Fruit fly (Drosophila melanogaster) whole organism, embryonic: ENCODE data around the gene Rbp6.
A peak's percentile ranks its signal among the peaks of the same experiment; 100 is the strongest.

Experiments
- ATbp ChIP-seq: fragments of 200-800 bp; sonication (Bioruptor generic); optimal IDR thresholded peaks from 2 replicates; lab custom pipeline; 2017; ENCODE audit warnings: missing biosample characterization, mild to moderate bottlenecking, missing genetic modification characterization, missing genetic modification reagents
- CG10462 ChIP-seq: fragments of 200-800 bp; sonication (Bioruptor generic); optimal IDR thresholded peaks from 2 replicates; lab custom pipeline; 2016; ENCODE audit warnings: missing biosample characterization, missing genetic modification characterization
- CG12299 ChIP-seq: fragments of 200-800 bp; sonication (Bioruptor generic); optimal IDR thresholded peaks from 2 replicates; lab custom pipeline; 2018; ENCODE audit warnings: missing biosample characterization, mild to moderate bottlenecking, missing genetic modification characterization
- CG13424 ChIP-seq: fragments of 200-800 bp; sonication (Bioruptor generic); optimal IDR thresholded peaks from 2 replicates; lab custom pipeline; 2019; ENCODE audit warnings: missing biosample characterization, mild to moderate bottlenecking, missing genetic modification characterization, moderate library complexity
- CG13624 ChIP-seq: fragments of 200-800 bp; sonication (Bioruptor generic); optimal IDR thresholded peaks from 2 replicates; lab custom pipeline; 2016; ENCODE audit warnings: missing biosample characterization, missing genetic modification characterization
- CG15011 ChIP-seq: fragments of 200-800 bp; sonication (Bioruptor generic); optimal IDR thresholded peaks from 3 replicates; lab custom pipeline; 2018; ENCODE audit warnings: missing biosample characterization, mild to moderate bottlenecking, missing genetic modification characterization
- CG15269 ChIP-seq: fragments of 200-800 bp; sonication (Bioruptor generic); optimal IDR thresholded peaks from 2 replicates; lab custom pipeline; 2018; ENCODE audit warnings: missing biosample characterization, mild to moderate bottlenecking, missing genetic modification characterization, moderate library complexity
- CG16815 ChIP-seq: fragments of 200-800 bp; sonication (Bioruptor generic); optimal IDR thresholded peaks from 3 replicates; lab custom pipeline; 2017; ENCODE audit warnings: missing biosample characterization, mild to moderate bottlenecking, missing genetic modification characterization
- CG17612 ChIP-seq: fragments of 200-800 bp; sonication (Bioruptor generic); IDR thresholded peaks from 2 replicates; pipeline ENCODE4 v1.3.6; 2022; ENCODE audit warnings: missing biosample characterization, missing genetic modification characterization
- CG3163 ChIP-seq: fragments of 200-800 bp; sonication (Bioruptor generic); optimal IDR thresholded peaks from 3 replicates; lab custom pipeline; 2016; ENCODE audit warnings: missing biosample characterization, missing genetic modification characterization
- CG4854 ChIP-seq: fragments of 200-800 bp; sonication (Bioruptor generic); optimal IDR thresholded peaks from 2 replicates; lab custom pipeline; 2016; ENCODE audit warnings: missing biosample characterization, missing genetic modification characterization, inconsistent platforms
- CG6854 ChIP-seq: fragments of 200-800 bp; sonication (Bioruptor generic); optimal IDR thresholded peaks from 3 replicates; lab custom pipeline; 2017; ENCODE audit warnings: missing biosample characterization, mild to moderate bottlenecking, missing genetic modification characterization
- CG8478 ChIP-seq: fragments of >200 bp; optimal IDR thresholded peaks from 2 replicates; lab custom pipeline; 2018
- CG9215 ChIP-seq: fragments of 200-800 bp; sonication (Bioruptor generic); IDR thresholded peaks from 2 replicates; pipeline ENCODE4 v1.3.6; 2022; ENCODE audit warnings: missing biosample characterization, missing genetic modification characterization
- CG9609 ChIP-seq: fragments of 200-800 bp; sonication (Bioruptor generic); optimal IDR thresholded peaks from 3 replicates; lab custom pipeline; 2016; ENCODE audit warnings: missing biosample characterization, missing genetic modification characterization
- CG9932 ChIP-seq: fragments of 200-800 bp; sonication (Bioruptor generic); IDR thresholded peaks from 2 replicates; pipeline ENCODE4 v1.3.6; 2022; ENCODE audit warnings: missing biosample characterization, missing genetic modification characterization
- CkIIα-i1 ChIP-seq: fragments of 200-800 bp; sonication (Bioruptor generic); IDR thresholded peaks from 2 replicates; pipeline ENCODE4 v1.3.6; 2022; ENCODE audit warnings: missing biosample characterization, missing genetic modification characterization
- D19B ChIP-seq: fragments of 200-800 bp; sonication (Bioruptor generic); optimal IDR thresholded peaks from 2 replicates; lab custom pipeline; 2017; ENCODE audit warnings: missing biosample characterization, mild to moderate bottlenecking, missing genetic modification characterization
- Dip2 ChIP-seq: fragments of 200-800 bp; sonication (Bioruptor generic); IDR thresholded peaks from 2 replicates; pipeline ENCODE4 v1.3.6; 2022; ENCODE audit warnings: missing biosample characterization, missing genetic modification characterization
- Hey ChIP-seq: fragments of 200-800 bp; sonication (Bioruptor generic); optimal IDR thresholded peaks from 3 replicates; lab custom pipeline; 2018; ENCODE audit warnings: missing biosample characterization, mild to moderate bottlenecking, missing genetic modification characterization
- Hmx ChIP-seq: fragments of 200-800 bp; sonication (Bioruptor generic); optimal IDR thresholded peaks from 2 replicates; lab custom pipeline; 2016; ENCODE audit warnings: missing biosample characterization, missing genetic modification characterization
- Hr39 ChIP-seq: fragments of >200 bp; optimal IDR thresholded peaks from 2 replicates; lab custom pipeline; 2017
- NK7.1 ChIP-seq: fragments of 200-800 bp; sonication (Bioruptor generic); optimal IDR thresholded peaks from 3 replicates; lab custom pipeline; 2016; ENCODE audit warnings: missing biosample characterization, missing genetic modification characterization
- Rfx ChIP-seq: fragments of 200-800 bp; sonication (Bioruptor generic); IDR thresholded peaks from 2 replicates; pipeline ENCODE4 v1.3.6; 2022; ENCODE audit warnings: missing biosample characterization, missing genetic modification characterization
- Ssrp ChIP-seq: fragments of 200-800 bp; sonication (Bioruptor generic); optimal IDR thresholded peaks from 2 replicates; lab custom pipeline; 2018; ENCODE audit warnings: missing biosample characterization, mild to moderate bottlenecking, missing genetic modification characterization, moderate library complexity
- ab ChIP-seq: fragments of 200-800 bp; sonication (Bioruptor generic); optimal IDR thresholded peaks from 2 replicates; lab custom pipeline; 2016; ENCODE audit warnings: missing biosample characterization, missing genetic modification characterization
- al ChIP-seq: fragments of 200-800 bp; sonication (Bioruptor generic); IDR thresholded peaks from 2 replicates; pipeline ENCODE4 v1.3.6; 2022; ENCODE audit warnings: missing biosample characterization, missing genetic modification characterization
- bsh ChIP-seq, 2 experiments: fragments of 200-800 bp; sonication (Bioruptor generic); optimal IDR thresholded peaks; 2 replicates each; lab custom pipeline; 2017 to 2018; ENCODE audit warnings: mild to moderate bottlenecking in 2 of 2, missing biosample characterization in 2 of 2, missing genetic modification characterization in 2 of 2, moderate library complexity in 1 of 2
- cwo ChIP-seq: fragments of 200-800 bp; sonication (Bioruptor generic); optimal IDR thresholded peaks from 3 replicates; lab custom pipeline; 2017; ENCODE audit warnings: missing biosample characterization, missing genetic modification characterization, mild to moderate bottlenecking, moderate library complexity, missing genetic modification reagents
- dmrt99B ChIP-seq: fragments of 200-800 bp; sonication (Bioruptor generic); optimal IDR thresholded peaks from 2 replicates; lab custom pipeline; 2018; ENCODE audit warnings: missing biosample characterization, mild to moderate bottlenecking, missing genetic modification characterization, moderate library complexity
- dysf ChIP-seq: fragments of 200-800 bp; sonication (Bioruptor generic); IDR thresholded peaks from 3 replicates; pipeline ENCODE4 v1.3.6; 2022; ENCODE audit warnings: missing biosample characterization, missing genetic modification characterization
- hbn ChIP-seq: fragments of 200-800 bp; sonication (Bioruptor generic); IDR thresholded peaks from 2 replicates; pipeline ENCODE4 v1.3.6; 2022; ENCODE audit warnings: missing biosample characterization, missing genetic modification characterization; ENCODE audit not compliant: partially characterized antibody
- hkb ChIP-seq, 2 experiments: fragments of 200-800 bp in 1 of 2; fragments of >200 bp in 1 of 2; sonication (Bioruptor generic) in 1 of 2; IDR thresholded peaks in 1 of 2; optimal IDR thresholded peaks in 1 of 2; 2 replicates each; pipeline versions ENCODE4 v1.3.6 to Lab custom; 2017 to 2022; ENCODE audit warnings: missing biosample characterization in 1 of 2, missing genetic modification characterization in 1 of 2
- ken ChIP-seq: fragments of 200-800 bp; sonication (Bioruptor generic); IDR thresholded peaks from 3 replicates; pipeline ENCODE4 v1.3.6; 2022; ENCODE audit warnings: missing biosample characterization, missing genetic modification characterization
- lov ChIP-seq, 2 experiments: fragments of 200-800 bp in 1 of 2; fragments of >200 bp in 1 of 2; sonication (Bioruptor generic) in 1 of 2; IDR thresholded peaks in 1 of 2; optimal IDR thresholded peaks in 1 of 2; 2 replicates in 1 of 2; 3 replicates in 1 of 2; pipeline versions ENCODE4 v1.3.6 to Lab custom; 2017 to 2022; ENCODE audit warnings: missing biosample characterization in 1 of 2, missing genetic modification characterization in 1 of 2
- maf-S ChIP-seq: fragments of 200-800 bp; sonication (Bioruptor generic); optimal IDR thresholded peaks from 2 replicates; lab custom pipeline; 2016; ENCODE audit warnings: missing biosample characterization, missing genetic modification characterization
- pfk ChIP-seq: fragments of 200-800 bp; sonication (Bioruptor generic); optimal IDR thresholded peaks from 2 replicates; lab custom pipeline; 2018; ENCODE audit warnings: missing biosample characterization, mild to moderate bottlenecking, missing genetic modification characterization, moderate library complexity
- run ChIP-seq: fragments of 200-800 bp; sonication (Bioruptor generic); optimal IDR thresholded peaks from 3 replicates; lab custom pipeline; 2018; ENCODE audit warnings: missing biosample characterization, mild to moderate bottlenecking, missing genetic modification characterization
- schlank ChIP-seq: fragments of 200-800 bp; sonication (Bioruptor generic); optimal IDR thresholded peaks from 2 replicates; lab custom pipeline; 2018; ENCODE audit warnings: missing biosample characterization, mild to moderate bottlenecking, missing genetic modification characterization
- slou ChIP-seq: fragments of 200-800 bp; sonication (Bioruptor generic); optimal IDR thresholded peaks from 3 replicates; lab custom pipeline; 2016; ENCODE audit warnings: missing biosample characterization, missing genetic modification characterization
- sna ChIP-seq: fragments of 200-800 bp; sonication (Bioruptor generic); IDR thresholded peaks from 2 replicates; pipeline ENCODE4 v1.3.6; 2022; ENCODE audit warnings: missing biosample characterization, missing genetic modification characterization; ENCODE audit not compliant: partially characterized antibody
- stwl ChIP-seq: fragments of 200-800 bp; sonication (Bioruptor generic); optimal IDR thresholded peaks from 3 replicates; lab custom pipeline; 2018; ENCODE audit warnings: missing biosample characterization, mild to moderate bottlenecking, missing genetic modification characterization, moderate library complexity
- twi ChIP-seq: fragments of 200-800 bp; optimal IDR thresholded peaks from 2 replicates; lab custom pipeline; 2019; ENCODE audit warnings: missing biosample characterization, mild to moderate bottlenecking, missing genetic modification characterization, moderate library complexity
- unc-4 ChIP-seq: fragments of 200-800 bp; sonication (Bioruptor generic); IDR thresholded peaks from 2 replicates; pipeline ENCODE4 v1.3.6; 2022; ENCODE audit warnings: missing biosample characterization, missing genetic modification characterization; ENCODE audit not compliant: partially characterized antibody
- vfl ChIP-seq: fragments of 200-800 bp; sonication (Bioruptor generic); optimal IDR thresholded peaks from 2 replicates; lab custom pipeline; 2016; ENCODE audit warnings: missing biosample characterization, missing genetic modification characterization
- vnd ChIP-seq: fragments of 200-800 bp; sonication (Bioruptor generic); IDR thresholded peaks from 3 replicates; pipeline ENCODE4 v1.3.6; 2022; ENCODE audit warnings: missing biosample characterization, missing genetic modification characterization; ENCODE audit not compliant: partially characterized antibody
- yki ChIP-seq: fragments of >200 bp; optimal IDR thresholded peaks from 3 replicates; lab custom pipeline; 2018
- zfh1 ChIP-seq: fragments of 200-800 bp; sonication (Bioruptor generic); IDR thresholded peaks from 3 replicates; pipeline ENCODE4 v1.3.6; 2022; ENCODE audit warnings: missing biosample characterization, missing genetic modification characterization

Rbp6 gene

DNA sequence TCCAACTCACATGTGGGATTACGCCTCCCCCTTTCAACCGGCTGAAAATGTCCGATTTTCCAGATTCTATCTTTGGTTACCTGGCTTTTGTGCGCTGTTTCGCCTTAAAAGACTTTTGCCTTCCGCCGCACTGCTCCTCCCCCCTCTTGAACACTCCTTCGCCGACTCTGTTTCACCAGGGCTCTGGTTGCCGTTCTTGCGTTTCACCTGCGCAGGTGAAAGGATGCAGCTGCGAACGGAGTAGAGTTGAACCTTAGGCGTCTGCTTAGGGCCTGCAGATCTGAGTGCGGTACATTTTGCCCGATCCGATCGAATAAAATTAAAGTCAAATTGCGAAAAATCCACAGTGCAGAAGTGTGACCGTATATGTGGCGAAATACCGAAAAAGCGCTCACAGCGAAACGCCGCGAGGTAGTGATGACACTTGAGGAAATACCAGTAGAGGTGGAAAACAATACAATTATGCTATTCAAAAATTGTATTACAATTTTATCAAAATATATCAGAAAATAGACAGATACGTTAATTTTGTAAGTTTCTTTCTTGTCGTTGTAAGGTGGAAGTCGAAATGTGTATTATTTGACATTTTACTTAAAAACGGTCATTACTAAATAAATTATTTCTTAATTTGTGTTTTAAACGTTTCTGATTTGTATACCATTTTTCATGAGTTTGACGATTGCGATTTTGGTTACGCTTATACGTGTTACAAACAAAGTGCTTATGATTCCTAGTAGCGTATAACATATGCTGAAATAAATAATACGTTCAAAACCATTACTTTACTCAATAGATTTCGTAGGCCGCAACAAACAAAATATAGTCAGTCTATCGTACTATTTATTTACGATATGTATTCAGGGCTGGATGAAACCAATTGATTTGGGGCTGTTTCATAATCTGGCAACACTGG, 222.1 kb downstream of the Rbp6 start, which contains the start of the genes CG6664 and CG7728 (continued):
- peak; percentile 37 for TF ChIP-seq CG9609 (GFP tag; lab: Kevin White, UChicago)
- TF ChIP-seq lov (optimal IDR thresholded peaks at IDR 0.05; lab: Kevin White, UChicago): no peak
- no peak for TF ChIP-seq lov (GFP tag; IDR thresholded peaks at IDR 0.05; lab: Robert Waterston, UW)
- TF ChIP-seq ATbp (GFP tag; lab: Kevin White, UChicago): peak; percentile 39
- no peak for TF ChIP-seq schlank (tag; lab: Kevin White, UChicago)
- peak; percentile 76 for TF ChIP-seq ken (GFP tag; lab: Robert Waterston, UW)
- no peak for TF ChIP-seq maf-S
- TF ChIP-seq ab (GFP tag; lab: Kevin White, UChicago): peak; percentile 9
- TF ChIP-seq hkb (optimal IDR thresholded peaks at IDR 0.05; lab: Kevin White, UChicago): no peak
- no peak for TF ChIP-seq hkb (GFP tag; IDR thresholded peaks at IDR 0.05; lab: Robert Waterston, UW)
- TF ChIP-seq CkIIα-i1 (GFP tag; lab: Robert Waterston, UW): no peak
- TF ChIP-seq zfh1 (GFP tag; lab: Robert Waterston, UW): peak; percentile 59; the same call in 2 of the 3 replicates
- no peak for TF ChIP-seq Dip2
- no peak for TF ChIP-seq yki (lab: Kevin White, UChicago)
- TF ChIP-seq CG15269 (tag; lab: Kevin White, UChicago): no peak
- no peak for TF ChIP-seq pfk (GFP tag; lab: Kevin White, UChicago)
- TF ChIP-seq bsh (GFP tag; optimal IDR thresholded peaks at IDR 0.05; lab: Kevin White, UChicago): no peak
- peak; percentile 29 for TF ChIP-seq CG3163 (GFP tag; lab: Kevin White, UChicago)
- no peak for TF ChIP-seq Hey (tag; lab: Kevin White, UChicago)
- no peak for TF ChIP-seq NK7.1 (GFP tag; lab: Kevin White, UChicago)
- TF ChIP-seq CG9215 (GFP tag; lab: Robert Waterston, UW): peak; percentile 46
- TF ChIP-seq run: no peak
- TF ChIP-seq twi (tag; lab: Kevin White, UChicago): peak; percentile 25
- TF ChIP-seq D19B (GFP tag; lab: Kevin White, UChicago): no peak
- TF ChIP-seq cwo: no peak
- no peak for TF ChIP-seq dmrt99B (tag; lab: Kevin White, UChicago)
- no peak for TF ChIP-seq CG6854 (GFP tag; lab: Kevin White, UChicago)
- 0 out of 2 replicates have a peak, but pooled peaks have one; percentile 35 for TF ChIP-seq hbn
- TF ChIP-seq CG10462 (GFP tag; lab: Kevin White, UChicago): no peak
- TF ChIP-seq unc-4 (GFP tag; lab: Robert Waterston, UW): peak; percentile 53; the same call in 1 of the 2 replicates
- TF ChIP-seq CG13624 (GFP tag; lab: Kevin White, UChicago): peak; percentile 37
- peak; percentile 38 for TF ChIP-seq Ssrp (tag; lab: Kevin White, UChicago)
- no peak for TF ChIP-seq CG15011 (GFP tag; lab: Kevin White, UChicago)
- TF ChIP-seq slou: no peak
- TF ChIP-seq dysf (GFP tag; lab: Robert Waterston, UW): peak; percentile 16; the same call in 1 of the 3 replicates
- TF ChIP-seq Hr39: no peak
- peak; percentile 35 for TF ChIP-seq vfl
- peak; percentile 36; the same call in 1 of the 2 replicates for TF ChIP-seq sna (GFP tag; lab: Robert Waterston, UW)
- peak; percentile 86 for TF ChIP-seq CG9932 (GFP tag; lab: Robert Waterston, UW)
- no peak for TF ChIP-seq Hmx (GFP tag; lab: Kevin White, UChicago)
- TF ChIP-seq CG17612 (GFP tag; lab: Robert Waterston, UW): no peak
- peak; percentile 68 for TF ChIP-seq CG13424
- peak; percentile 72 for TF ChIP-seq Rfx (GFP tag; lab: Robert Waterston, UW)
- peak; percentile 24 for TF ChIP-seq stwl (tag; lab: Kevin White, UChicago)
- TF ChIP-seq CG16815: peak; percentile 52
- 0 out of 3 replicates have a peak, but pooled peaks have one; percentile 32 for TF ChIP-seq vnd (GFP tag; lab: Robert Waterston, UW)
- no peak for TF ChIP-seq CG8478 (lab: Kevin White, UChicago)
- TF ChIP-seq CG12299 (tag; lab: Kevin White, UChicago): no peak
- peak; percentile 52 for TF ChIP-seq al (GFP tag; lab: Robert Waterston, UW)
- TF ChIP-seq CG4854 (GFP tag; lab: Kevin White, UChicago): no peak
